Fruit fly (Drosophila melanogaster) whole organism, prepupa: Measurements from ENCODE around the gene Sid.

ENCODE experiments used
- Blimp-1 ChIP-seq: fragments of 200-800 bp; sonication (Bioruptor generic); optimal IDR thresholded peaks from 3 replicates; lab custom pipeline; 2017; ENCODE audit warnings: missing biosample characterization, missing genetic modification characterization, mild to moderate bottlenecking, moderate library complexity, missing genetic modification reagents
- CG10631 ChIP-seq: fragments of 200-800 bp; sonication (Bioruptor generic); optimal IDR thresholded peaks from 2 replicates; lab custom pipeline; 2016; ENCODE audit warnings: missing biosample characterization, missing genetic modification characterization
- CG10669 ChIP-seq: fragments of 200-800 bp; sonication (Bioruptor generic); optimal IDR thresholded peaks from 3 replicates; lab custom pipeline; 2018; ENCODE audit warnings: missing biosample characterization, mild to moderate bottlenecking, missing genetic modification characterization, moderate library complexity
- CG11294 ChIP-seq: fragments of 200-800 bp; sonication (Bioruptor generic); IDR thresholded peaks from 2 replicates; pipeline ENCODE4 v1.3.6; 2022; ENCODE audit warnings: missing biosample characterization, missing genetic modification characterization
- CG11902 ChIP-seq: fragments of 200-800 bp; sonication (Bioruptor generic); optimal IDR thresholded peaks from 3 replicates; lab custom pipeline; 2016; ENCODE audit warnings: missing biosample characterization, missing genetic modification characterization
- CG15336 ChIP-seq: fragments of 200-800 bp; sonication (Bioruptor generic); IDR thresholded peaks from 2 replicates; pipeline ENCODE4 v1.3.6; 2022; ENCODE audit warnings: missing biosample characterization, missing genetic modification characterization
- CG16779 ChIP-seq: fragments of 200-800 bp; sonication (Bioruptor generic); optimal IDR thresholded peaks from 3 replicates; lab custom pipeline; 2017; ENCODE audit warnings: missing biosample characterization, mild to moderate bottlenecking, missing genetic modification characterization
- CG3032 ChIP-seq: fragments of 200-800 bp; optimal IDR thresholded peaks from 2 replicates; lab custom pipeline; 2019; ENCODE audit warnings: missing biosample characterization, mild to moderate bottlenecking, missing genetic modification characterization, moderate library complexity
- CG31627 ChIP-seq: fragments of 200-800 bp; sonication (Bioruptor generic); optimal IDR thresholded peaks from 3 replicates; lab custom pipeline; 2016; ENCODE audit warnings: missing biosample characterization, missing genetic modification characterization
- CG32006 ChIP-seq: fragments of 200-800 bp; sonication (Bioruptor generic); optimal IDR thresholded peaks from 3 replicates; lab custom pipeline; 2017; ENCODE audit warnings: missing biosample characterization, mild to moderate bottlenecking, missing genetic modification characterization
- CG34406 ChIP-seq: fragments of 200-800 bp; sonication (Bioruptor generic); optimal IDR thresholded peaks from 3 replicates; lab custom pipeline; 2016; ENCODE audit warnings: missing biosample characterization, missing genetic modification characterization
- CG3919 ChIP-seq: fragments of 200-800 bp; sonication (Bioruptor generic); optimal IDR thresholded peaks from 3 replicates; lab custom pipeline; 2016; ENCODE audit warnings: missing biosample characterization, missing genetic modification characterization
- CG4318 ChIP-seq: fragments of 200-800 bp; sonication (Bioruptor generic); optimal IDR thresholded peaks from 3 replicates; lab custom pipeline; 2017; ENCODE audit warnings: missing biosample characterization, mild to moderate bottlenecking, missing genetic modification characterization
- CG6163 ChIP-seq: fragments of 200-800 bp; sonication (Bioruptor generic); IDR thresholded peaks from 3 replicates; pipeline ENCODE4 v1.3.6; 2022; ENCODE audit warnings: missing biosample characterization, missing genetic modification characterization
- CG6276 ChIP-seq: fragments of 200-800 bp; sonication (Bioruptor generic); optimal IDR thresholded peaks from 2 replicates; lab custom pipeline; 2017; ENCODE audit warnings: missing biosample characterization, mild to moderate bottlenecking, missing genetic modification characterization
- CG6792 ChIP-seq: fragments of 200-800 bp; sonication (Bioruptor generic); optimal IDR thresholded peaks from 3 replicates; lab custom pipeline; 2016; ENCODE audit warnings: missing biosample characterization, missing genetic modification characterization
- CG6808 ChIP-seq: fragments of 200-800 bp; sonication (Bioruptor generic); optimal IDR thresholded peaks from 3 replicates; lab custom pipeline; 2017; ENCODE audit warnings: missing biosample characterization, missing genetic modification characterization, mild to moderate bottlenecking, moderate library complexity, missing genetic modification reagents
- CG6854 ChIP-seq: fragments of 200-800 bp; sonication (Bioruptor generic); optimal IDR thresholded peaks from 2 replicates; lab custom pipeline; 2017; ENCODE audit warnings: missing biosample characterization, mild to moderate bottlenecking, missing genetic modification characterization
- CG7368 ChIP-seq: fragments of 200-800 bp; sonication (Bioruptor generic); optimal IDR thresholded peaks from 3 replicates; lab custom pipeline; 2016; ENCODE audit warnings: missing biosample characterization, missing genetic modification characterization
- CG8119 ChIP-seq: fragments of 200-800 bp; sonication (Bioruptor generic); IDR thresholded peaks from 3 replicates; pipeline ENCODE4 v1.3.6; 2022; ENCODE audit warnings: missing biosample characterization, missing genetic modification characterization
- CG8319 ChIP-seq: fragments of 200-800 bp; sonication (Bioruptor generic); optimal IDR thresholded peaks from 3 replicates; lab custom pipeline; 2016; ENCODE audit warnings: missing biosample characterization, missing genetic modification characterization
- CG8632 ChIP-seq: fragments of 200-800 bp; sonication (Bioruptor generic); optimal IDR thresholded peaks from 3 replicates; lab custom pipeline; 2016; ENCODE audit warnings: missing biosample characterization, missing genetic modification characterization
- CG9139 ChIP-seq: fragments of 200-800 bp; sonication (Bioruptor generic); optimal IDR thresholded peaks from 3 replicates; lab custom pipeline; 2017; ENCODE audit warnings: missing biosample characterization, mild to moderate bottlenecking, missing genetic modification characterization
- Eip75B ChIP-seq: fragments of 200-800 bp; sonication (Bioruptor generic); optimal IDR thresholded peaks from 3 replicates; lab custom pipeline; 2016; ENCODE audit warnings: missing biosample characterization, missing genetic modification characterization
- Eip93F ChIP-seq: fragments of 200-800 bp; sonication (Bioruptor generic); optimal IDR thresholded peaks from 2 replicates; lab custom pipeline; 2016; ENCODE audit warnings: missing biosample characterization, mild to moderate bottlenecking, missing genetic modification characterization
- Ets21C ChIP-seq: fragments of 200-800 bp; sonication (Bioruptor generic); optimal IDR thresholded peaks from 3 replicates; lab custom pipeline; 2016; ENCODE audit warnings: missing biosample characterization, missing genetic modification characterization
- Gug ChIP-seq: fragments of 200-800 bp; sonication (Bioruptor generic); IDR thresholded peaks from 2 replicates; pipeline ENCODE4 v1.3.6; 2022; ENCODE audit warnings: missing biosample characterization, missing genetic modification characterization
- Hr38 ChIP-seq: sonication (Bioruptor generic); optimal IDR thresholded peaks from 2 replicates; lab custom pipeline; 2016; ENCODE audit warnings: missing biosample characterization, missing genetic modification characterization
- Hr4 ChIP-seq: fragments of 200-800 bp; sonication (Bioruptor generic); optimal IDR thresholded peaks from 3 replicates; lab custom pipeline; 2016; ENCODE audit warnings: missing biosample characterization, missing genetic modification characterization
- Lpt ChIP-seq: fragments of 200-800 bp; sonication (Bioruptor generic); optimal IDR thresholded peaks from 3 replicates; lab custom pipeline; 2016; ENCODE audit warnings: missing biosample characterization, missing genetic modification characterization
- Met ChIP-seq: fragments of 200-800 bp; sonication (Bioruptor generic); optimal IDR thresholded peaks from 3 replicates; lab custom pipeline; 2016; ENCODE audit warnings: missing biosample characterization, missing genetic modification characterization
- OdsH ChIP-seq: fragments of 200-800 bp; sonication (Bioruptor generic); optimal IDR thresholded peaks from 3 replicates; lab custom pipeline; 2016; ENCODE audit warnings: missing biosample characterization, missing genetic modification characterization
- Smox ChIP-seq: fragments of 200-800 bp; sonication (Bioruptor generic); optimal IDR thresholded peaks from 3 replicates; lab custom pipeline; 2016; ENCODE audit warnings: missing biosample characterization, missing genetic modification characterization
- Sox15 ChIP-seq: fragments of 200-800 bp; sonication (Bioruptor generic); optimal IDR thresholded peaks from 3 replicates; lab custom pipeline; 2016; ENCODE audit warnings: missing biosample characterization, missing genetic modification characterization
- achi ChIP-seq: fragments of 200-800 bp; sonication (Bioruptor generic); optimal IDR thresholded peaks from 3 replicates; lab custom pipeline; 2016; ENCODE audit warnings: missing biosample characterization, missing genetic modification characterization
- acj6 ChIP-seq: fragments of 200-800 bp; sonication (Bioruptor generic); optimal IDR thresholded peaks from 3 replicates; lab custom pipeline; 2016; ENCODE audit warnings: missing biosample characterization, missing genetic modification characterization
- cyc ChIP-seq: fragments of 200-800 bp; sonication (Bioruptor generic); optimal IDR thresholded peaks from 3 replicates; lab custom pipeline; 2016; ENCODE audit warnings: missing biosample characterization, missing genetic modification characterization
- dac ChIP-seq: fragments of 200-800 bp; sonication (Bioruptor generic); optimal IDR thresholded peaks from 2 replicates; lab custom pipeline; 2017; ENCODE audit warnings: missing biosample characterization, mild to moderate bottlenecking, missing genetic modification characterization
- eg ChIP-seq: fragments of 200-800 bp; sonication (Bioruptor generic); IDR thresholded peaks from 3 replicates; pipeline ENCODE4 v1.3.6; 2022; ENCODE audit warnings: missing biosample characterization, missing genetic modification characterization
- esn ChIP-seq: fragments of 200-800 bp; sonication (Bioruptor generic); optimal IDR thresholded peaks from 2 replicates; lab custom pipeline; 2016; ENCODE audit warnings: missing biosample characterization, mild to moderate bottlenecking, missing genetic modification characterization, moderate library complexity
- fd59A ChIP-seq: fragments of 200-800 bp; sonication (Bioruptor generic); optimal IDR thresholded peaks from 2 replicates; lab custom pipeline; 2017; ENCODE audit warnings: missing biosample characterization, mild to moderate bottlenecking, missing genetic modification characterization, missing genetic modification reagents
- fkh ChIP-seq: fragments of 200-800 bp; sonication (Bioruptor generic); optimal IDR thresholded peaks from 3 replicates; lab custom pipeline; 2017; ENCODE audit warnings: missing biosample characterization, mild to moderate bottlenecking, missing genetic modification characterization, moderate library complexity
- lz ChIP-seq: fragments of 200-800 bp; sonication (Bioruptor generic); optimal IDR thresholded peaks from 3 replicates; lab custom pipeline; 2016; ENCODE audit warnings: missing biosample characterization, missing genetic modification characterization
- net ChIP-seq: fragments of 200-800 bp; sonication (Bioruptor generic); optimal IDR thresholded peaks from 3 replicates; lab custom pipeline; 2016; ENCODE audit warnings: missing biosample characterization, missing genetic modification characterization
- pdm3 ChIP-seq: fragments of 200-800 bp; sonication (Bioruptor generic); optimal IDR thresholded peaks from 3 replicates; lab custom pipeline; 2016; ENCODE audit warnings: missing biosample characterization, missing genetic modification characterization
- salr ChIP-seq, 2 experiments: fragments of 200-800 bp; sonication (Bioruptor generic); optimal IDR thresholded peaks; 3 replicates each; lab custom pipeline; 2016 to 2018; ENCODE audit warnings: missing biosample characterization in 2 of 2, missing genetic modification characterization in 2 of 2, mild to moderate bottlenecking in 1 of 2
- spab ChIP-seq: fragments of 200-800 bp; sonication (Bioruptor generic); optimal IDR thresholded peaks from 2 replicates; lab custom pipeline; 2017; ENCODE audit warnings: missing biosample characterization, mild to moderate bottlenecking, missing genetic modification characterization, missing genetic modification reagents
- ss ChIP-seq, 2 experiments: fragments of 200-800 bp; sonication (Bioruptor generic); optimal IDR thresholded peaks; 2 replicates in 1 of 2; 3 replicates in 1 of 2; lab custom pipeline; 2017 to 2018; ENCODE audit warnings: mild to moderate bottlenecking in 2 of 2, missing biosample characterization in 2 of 2, missing genetic modification characterization in 2 of 2, moderate library complexity in 1 of 2
- svp ChIP-seq: fragments of 200-800 bp; sonication (Bioruptor generic); peaks from one replicate; lab custom pipeline; 2016; ENCODE audit warnings: missing biosample characterization, missing genetic modification characterization
- topi ChIP-seq: fragments of 200-800 bp; sonication (Bioruptor generic); optimal IDR thresholded peaks from 3 replicates; lab custom pipeline; 2016; ENCODE audit warnings: missing biosample characterization, missing genetic modification characterization
- vri ChIP-seq: fragments of 200-800 bp; sonication (Bioruptor generic); optimal IDR thresholded peaks from 3 replicates; lab custom pipeline; 2016; ENCODE audit warnings: missing biosample characterization, mild to moderate bottlenecking, missing genetic modification characterization

The Sid gene

dm6 chr3R:28629186-28629979 lies 41.1 kb upstream of the Sid start:
- TF ChIP-seq Eip75B (GFP tag; lab: Kevin White, UChicago): no peak
- TF ChIP-seq lz (GFP tag; lab: Kevin White, UChicago): peak; percentile 16
- TF ChIP-seq CG8319 (GFP tag; lab: Kevin White, UChicago): no peak
- no peak for TF ChIP-seq topi
- peak; percentile 53 for TF ChIP-seq CG6808
- peak; percentile 41; the same call in 1 of the 3 replicates for TF ChIP-seq eg
- no peak for TF ChIP-seq Ets21C
- peak; percentile 54 for TF ChIP-seq CG6163
- TF ChIP-seq pdm3: peak; percentile 53
- TF ChIP-seq CG6276 (GFP tag; lab: Kevin White, UChicago): no peak
- TF ChIP-seq ss (GFP tag; optimal IDR thresholded peaks at IDR 0.05; lab: Kevin White, UChicago): peak in 1 of 2 experiments; percentile 37
- TF ChIP-seq CG3919 (GFP tag; lab: Kevin White, UChicago): peak; percentile 43
- no peak for TF ChIP-seq CG11902 (GFP tag; lab: Kevin White, UChicago)
- TF ChIP-seq fd59A: peak; percentile 33
- TF ChIP-seq salr (GFP tag; optimal IDR thresholded peaks at IDR 0.05; lab: Kevin White, UChicago): peak in 1 of 2 experiments; percentile 71
- TF ChIP-seq CG8632 (GFP tag; lab: Kevin White, UChicago): peak; percentile 45
- TF ChIP-seq Blimp-1 (GFP tag; lab: Kevin White, UChicago): peak; percentile 14
- TF ChIP-seq Gug (GFP tag; lab: Robert Waterston, UW): no peak
- 0 out of 2 replicates have a peak, but pooled peaks have one; percentile 11 for TF ChIP-seq CG15336 (GFP tag; lab: Robert Waterston, UW)
- peak; percentile 13 for TF ChIP-seq CG31627 (GFP tag; lab: Kevin White, UChicago)
- TF ChIP-seq acj6 (GFP tag; lab: Kevin White, UChicago): peak; percentile 67
- TF ChIP-seq CG10669 (GFP tag; lab: Kevin White, UChicago): peak; percentile 30
- peak; percentile 78 for TF ChIP-seq vri (GFP tag; lab: Kevin White, UChicago)
- peak; percentile 76 for TF ChIP-seq OdsH (GFP tag; lab: Kevin White, UChicago)
- no peak for TF ChIP-seq dac (GFP tag; lab: Kevin White, UChicago)
- TF ChIP-seq CG8119 (GFP tag; lab: Robert Waterston, UW): no peak
- TF ChIP-seq Smox (GFP tag; lab: Kevin White, UChicago): peak; percentile 28
- TF ChIP-seq CG6854: no peak
- TF ChIP-seq svp (GFP tag; lab: Kevin White, UChicago): peak; percentile 96
- peak; percentile 55 for TF ChIP-seq esn (GFP tag; lab: Kevin White, UChicago)
- no peak for TF ChIP-seq CG7368 (GFP tag; lab: Kevin White, UChicago)
- no peak for TF ChIP-seq CG16779 (tag; lab: Kevin White, UChicago)
- TF ChIP-seq spab (GFP tag; lab: Kevin White, UChicago): no peak
- TF ChIP-seq CG3032: peak; percentile 54
- TF ChIP-seq Sox15 (GFP tag; lab: Kevin White, UChicago): peak; percentile 6
- TF ChIP-seq CG10631 (GFP tag; lab: Kevin White, UChicago): peak; percentile 60
- peak; percentile 31 for TF ChIP-seq CG6792 (GFP tag; lab: Kevin White, UChicago)
- peak; percentile 23 for TF ChIP-seq cyc (GFP tag; lab: Kevin White, UChicago)
- peak; percentile 46 for TF ChIP-seq achi (GFP tag; lab: Kevin White, UChicago)
- TF ChIP-seq Lpt (GFP tag; lab: Kevin White, UChicago): peak; percentile 19
- TF ChIP-seq CG11294 (GFP tag; lab: Robert Waterston, UW): no peak
- TF ChIP-seq net (GFP tag; lab: Kevin White, UChicago): peak; percentile 42
- TF ChIP-seq Eip93F (GFP tag; lab: Kevin White, UChicago): no peak
- peak; percentile 50 for TF ChIP-seq CG34406
- peak; percentile 55 for TF ChIP-seq Hr4 (GFP tag; lab: Kevin White, UChicago)
- TF ChIP-seq Met: peak; percentile 36
- no peak for TF ChIP-seq Hr38
- peak; percentile 79 for TF ChIP-seq CG32006 (GFP tag; lab: Kevin White, UChicago)
- peak; percentile 38 for TF ChIP-seq CG4318
- no peak for TF ChIP-seq CG9139 (GFP tag; lab: Kevin White, UChicago)
- TF ChIP-seq fkh: no peak
